Worm (Caenorhabditis elegans): Measurements from ENCODE around the gene F02D8.4.
A peak's percentile ranks its signal among the peaks of the same experiment; 100 is the strongest.

F02D8.4 gene

DNA sequence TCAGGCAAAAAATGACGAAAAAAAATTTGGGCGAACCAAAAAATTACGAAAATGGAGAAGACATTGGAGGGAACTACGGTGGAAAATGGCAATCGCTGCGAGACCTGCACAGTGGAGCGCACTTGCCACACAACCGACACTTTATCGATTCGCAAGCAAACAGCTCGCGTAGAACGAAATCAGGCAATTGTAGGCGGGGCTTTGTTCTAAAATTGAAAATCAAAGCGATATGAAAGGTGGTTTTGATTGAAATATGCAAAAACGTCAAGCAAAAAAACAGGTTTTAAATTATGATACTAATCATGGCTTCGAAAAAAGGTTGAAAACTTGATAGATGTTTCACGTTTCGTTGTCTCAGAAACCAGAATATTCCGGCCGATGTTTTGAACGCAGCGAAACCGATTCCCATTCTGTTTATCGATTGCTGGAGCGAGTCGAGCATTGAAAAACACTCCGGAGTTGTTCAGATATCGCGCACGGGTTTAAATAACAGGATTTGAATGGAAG lies 17.5 kb downstream of the F02D8.4 start, which contains the start of the genes fib-1 and mut-15 (continued):
- TF ChIP-seq daf-12 (tag; optimal IDR thresholded peaks at IDR 0.05): no peak
- TF ChIP-seq mes-2 (tag; optimal IDR thresholded peaks at IDR 0.05; ENCODE audit: poor library complexity, severe bottlenecking): peak; percentile 96
- TF ChIP-seq tra-1 (GFP tag; IDR thresholded peaks at IDR 0.05): peak; percentile 67
- TF ChIP-seq nhr-25 (tag; optimal IDR thresholded peaks at IDR 0.05; ENCODE audit: borderline replicate concordance, insufficient read depth): peak; percentile 73
- TF ChIP-seq mdt-29 (GFP tag; IDR thresholded peaks at IDR 0.05): 0 out of 2 replicates have a peak, but pooled peaks have one; percentile 33
- peak; percentile 99 for TF ChIP-seq lin-38 (GFP tag; IDR thresholded peaks at IDR 0.05)
- TF ChIP-seq Y5F2A.4 (GFP tag; optimal IDR thresholded peaks at IDR 0.05): no peak
- TF ChIP-seq nhr-6 (tag; optimal IDR thresholded peaks at IDR 0.05): peak; percentile 95
- TF ChIP-seq lsy-2 (tag; optimal IDR thresholded peaks at IDR 0.05): peak; percentile 89 to 97
- TF ChIP-seq ama-1 (optimal IDR thresholded peaks at IDR 0.05): no peak
- peak; percentile 88 for TF ChIP-seq hlh-11 (tag; optimal IDR thresholded peaks at IDR 0.05)
- peak; percentile 78 for TF ChIP-seq mxl-3 (GFP tag; optimal IDR thresholded peaks at IDR 0.05)
- peak; percentile 87 for TF ChIP-seq Y48G9A.11 (GFP tag; IDR thresholded peaks at IDR 0.05)
- no peak for TF ChIP-seq ZK337.2 (GFP tag; IDR thresholded peaks at IDR 0.05)
- TF ChIP-seq nhr-102 (tag; optimal IDR thresholded peaks at IDR 0.05): peak; percentile 80
- TF ChIP-seq lir-3 (tag; optimal IDR thresholded peaks at IDR 0.05): no peak
- TF ChIP-seq zfp-2 (tag; optimal IDR thresholded peaks at IDR 0.05): peak; percentile 69
- TF ChIP-seq aly-2 (tag; optimal IDR thresholded peaks at IDR 0.05): no peak
- TF ChIP-seq zip-2 (tag; optimal IDR thresholded peaks at IDR 0.05): no peak
- peak; percentile 71 for TF ChIP-seq ceh-28 (tag; optimal IDR thresholded peaks at IDR 0.05)
- TF ChIP-seq ceh-82 (tag; optimal IDR thresholded peaks at IDR 0.05): no peak
- no peak for TF ChIP-seq unc-39 (tag; optimal IDR thresholded peaks at IDR 0.05)
- no peak for TF ChIP-seq F26F4.8 (GFP tag; conservative IDR thresholded peaks at IDR 0.05)
- no peak for TF ChIP-seq Y105C5A.15 (GFP tag; IDR thresholded peaks at IDR 0.05)
- peak; percentile 81 for TF ChIP-seq dpl-1 (GFP tag; optimal IDR thresholded peaks at IDR 0.05)
- no peak for TF ChIP-seq ceh-32 (tag; optimal IDR thresholded peaks at IDR 0.05; ENCODE audit: poor library complexity)
- 0 out of 2 replicates have a peak, but pooled peaks have one; percentile 45 for TF ChIP-seq egl-43 (GFP tag; IDR thresholded peaks at IDR 0.05)
- TF ChIP-seq rbr-2 (tag; optimal IDR thresholded peaks at IDR 0.05): peak; percentile 92
- TF ChIP-seq F10B5.3 (tag; optimal IDR thresholded peaks at IDR 0.05): no peak
- no peak for TF ChIP-seq lin-29 (GFP tag; IDR thresholded peaks at IDR 0.05)
- TF ChIP-seq hif-1 (tag; optimal IDR thresholded peaks at IDR 0.05): peak in 1 of 2 experiments; percentile 91
- no peak for TF ChIP-seq snpc-4 (tag; optimal IDR thresholded peaks at IDR 0.05)
- no peak for TF ChIP-seq skn-1 (tag; optimal IDR thresholded peaks at IDR 0.05)
- peak in 1 of 2 experiments; percentile 28 for TF ChIP-seq mdl-1 (tag; optimal IDR thresholded peaks at IDR 0.05)
- peak; percentile 89; the same call in 1 of the 2 replicates for TF ChIP-seq nhr-42 (GFP tag; IDR thresholded peaks at IDR 0.05)
- peak; percentile 67 for TF ChIP-seq F37D6.2 (tag; optimal IDR thresholded peaks at IDR 0.05)
- no peak for TF ChIP-seq ces-1 (GFP tag; optimal IDR thresholded peaks at IDR 0.05)
- TF ChIP-seq nhr-41 (GFP tag; IDR thresholded peaks at IDR 0.05): no peak
- no peak for TF ChIP-seq nhr-76 (tag; optimal IDR thresholded peaks at IDR 0.05)

DNA sequence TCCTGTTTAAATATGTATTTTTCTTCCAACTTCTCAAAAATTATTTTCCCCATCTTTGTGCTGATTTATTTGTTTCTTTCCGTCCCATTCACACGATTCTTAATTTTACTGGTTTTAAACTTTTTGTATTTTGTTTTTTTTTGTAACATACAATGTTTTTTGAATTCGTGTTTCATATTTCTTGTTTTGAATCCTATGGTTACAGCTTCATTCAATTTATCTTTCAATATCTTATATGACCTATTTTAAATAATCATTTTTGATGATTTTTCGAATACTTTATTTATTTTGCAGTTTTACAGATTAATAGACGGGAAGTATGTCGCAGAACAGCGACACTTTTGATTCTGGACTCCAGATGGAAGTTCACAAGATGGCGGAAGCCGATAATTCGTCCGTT lies 20.1 kb downstream of the F02D8.4 start, which contains the start of gene hrde-2:
Gene hrde-2, plus strand, starts transcription at position 301 of the 400 bp plus-strand sequence.
- TF ChIP-seq mxl-3 (GFP tag; optimal IDR thresholded peaks at IDR 0.05) (no peak), ceh-28 (tag; optimal IDR thresholded peaks at IDR 0.05) (no peak), F10B5.3 (tag; optimal IDR thresholded peaks at IDR 0.05) (no peak), lin-1 (GFP tag; IDR thresholded peaks at IDR 0.05) (no peak), Y105C5A.15 (GFP tag; IDR thresholded peaks at IDR 0.05) (no peak)
